Fruit fly (Drosophila melanogaster) whole organism, wandering third instar larva: Measurements from ENCODE around the gene CG43083.

Experiments used
- Dif ChIP-seq: fragments of 200-275, 200-300 bp; sonication (Bioruptor generic); optimal IDR thresholded peaks from 2 replicates; lab custom pipeline; 2018; ENCODE audit warnings: missing biosample characterization, missing genetic modification characterization; ENCODE audit not compliant: partially characterized antibody
- Hnf4 ChIP-seq: fragments of 200-800 bp; sonication (Bioruptor generic); optimal IDR thresholded peaks from 2 replicates; lab custom pipeline; 2016; ENCODE audit warnings: missing biosample characterization, mild to moderate bottlenecking, missing genetic modification characterization
- Hr78 ChIP-seq: fragments of >200 bp; optimal IDR thresholded peaks from 2 replicates; lab custom pipeline; 2017; ENCODE audit warnings: missing biosample characterization, missing genetic modification characterization
- Mio ChIP-seq: sonication (Bioruptor generic); optimal IDR thresholded peaks from 2 replicates; lab custom pipeline; 2016; ENCODE audit warnings: missing biosample characterization, missing genetic modification characterization
- Rel ChIP-seq, 2 experiments: fragments of 200-800 bp; sonication (Bioruptor generic) in 1 of 2; optimal IDR thresholded peaks; 2 replicates in 1 of 2; 3 replicates in 1 of 2; lab custom pipeline; 2016 to 2019; ENCODE audit warnings: mild to moderate bottlenecking in 2 of 2, missing biosample characterization in 2 of 2, missing genetic modification characterization in 2 of 2, moderate library complexity in 1 of 2
- br ChIP-seq: fragments of 200-800 bp; sonication (Bioruptor generic); optimal IDR thresholded peaks from 2 replicates; lab custom pipeline; 2016; ENCODE audit warnings: missing biosample characterization, missing genetic modification characterization
- dl ChIP-seq, 2 experiments: fragments of 175-275, 200-275 bp in 1 of 2; fragments of 200-275 bp in 1 of 2; sonication (Bioruptor generic); optimal IDR thresholded peaks; lab custom pipeline; 2018; ENCODE audit warnings: mild to moderate bottlenecking in 2 of 2, missing biosample characterization in 2 of 2, missing genetic modification characterization in 2 of 2, moderate library complexity in 2 of 2; ENCODE audit not compliant: partially characterized antibody in 2 of 2, insufficient read depth in 1 of 2
- fru ChIP-seq: fragments of 200-800 bp; sonication (Bioruptor generic); optimal IDR thresholded peaks from 3 replicates; lab custom pipeline; 2016; ENCODE audit warnings: missing biosample characterization, mild to moderate bottlenecking, missing genetic modification characterization
- pan ChIP-seq: fragments of >200 bp; optimal IDR thresholded peaks from 2 replicates; lab custom pipeline; 2017
- rgr ChIP-seq: fragments of 200-800 bp; sonication (Bioruptor generic); optimal IDR thresholded peaks from 3 replicates; lab custom pipeline; 2016; ENCODE audit warnings: missing biosample characterization, mild to moderate bottlenecking, missing genetic modification characterization
- usp ChIP-seq: fragments of >200 bp; optimal IDR thresholded peaks from 2 replicates; lab custom pipeline; 2017; ENCODE audit warnings: missing biosample characterization, missing genetic modification characterization

- TF ChIP-seq usp (GFP tag; lab: Kevin White, UChicago) (no peak), dl (GFP tag; optimal IDR thresholded peaks at IDR 0.05; lab: Kevin White, UChicago; ENCODE audit: insufficient read depth in 1 of 2, partially characterized antibody in 2 of 2) (no peak), Mio (GFP tag; lab: Kevin White, UChicago) (no peak), fru (GFP tag; lab: Kevin White, UChicago) (no peak), br (no peak), Hnf4 (GFP tag; lab: Kevin White, UChicago) (no peak), Hr78 (GFP tag; lab: Kevin White, UChicago) (no peak), Dif (GFP tag; lab: Kevin White, UChicago) (no peak), Rel (GFP tag; optimal IDR thresholded peaks at IDR 0.05; lab: Kevin White, UChicago) (no peak), Rel (tag; optimal IDR thresholded peaks at IDR 0.05; lab: Kevin White, UChicago) (no peak), pan (no peak), rgr (GFP tag; lab: Kevin White, UChicago) (no peak)
These were observed 1.2 kb downstream of the CG43083 start, which contains the start of the genes Eig71Ea and Eig71Eb for dm6 chr3L:15649561-15649960.
